Worm (Caenorhabditis elegans): ENCODE data around the gene dct-14.
A peak's percentile ranks its signal among the peaks of the same experiment; 100 is the strongest.
"Not testable (repeated sequence)": the region's sequence is repeated elsewhere in the genome, so short reads cannot be mapped to it uniquely, and the experiment has no call there.

dct-14 gene

ce11 chrV:20513661-20514060, 13.4 kb upstream of the dct-14 start, which contains the start of gene Y38H6C.8:
Y38H6C.8 (plus strand) TSS chrV:20513961.
- not testable (repeated sequence) for TF ChIP-seq egl-18 (GFP tag; IDR thresholded peaks at IDR 0.05); mcd-1 (GFP tag; IDR thresholded peaks at IDR 0.05); snpc-4 (GFP tag; optimal IDR thresholded peaks at IDR 0.05); snpc-4 (tag; optimal IDR thresholded peaks at IDR 0.05)

- TF ChIP-seq ztf-3 (GFP tag; optimal IDR thresholded peaks at IDR 0.05) (no peak), nhr-179 (tag; optimal IDR thresholded peaks at IDR 0.05) (no peak), ztf-22 (GFP tag; optimal IDR thresholded peaks at IDR 0.05) (no peak), B0035.1 (tag; optimal IDR thresholded peaks at IDR 0.05) (no peak), somi-1 (GFP tag; optimal IDR thresholded peaks at IDR 0.05) (no peak), ztf-6 (GFP tag; IDR thresholded peaks at IDR 0.05) (no peak), ceh-100 (GFP tag; IDR thresholded peaks at IDR 0.05) (no peak), zfh-2 (GFP tag; conservative IDR thresholded peaks at IDR 0.05) (peak; percentile 56; the same call in 1 of the 2 replicates), nhr-120 (GFP tag; IDR thresholded peaks at IDR 0.05) (0 out of 2 replicates have a peak, but pooled peaks have one; percentile 46)
Observed at ce11 chrV:20509427-20509826, 9.1 kb upstream of the dct-14 start.

ce11 chrV:20506542-20506941, 6.2 kb upstream of the dct-14 start:
- TF ChIP-seq ztf-22 (GFP tag; optimal IDR thresholded peaks at IDR 0.05) (no peak), zfh-2 (GFP tag; conservative IDR thresholded peaks at IDR 0.05) (peak; percentile 67; the same call in 1 of the 2 replicates), repo-1 (tag; optimal IDR thresholded peaks at IDR 0.05) (no peak), egrh-3 (GFP tag; IDR thresholded peaks at IDR 0.05) (peak; percentile 21; the same call in 1 of the 2 replicates), nfyb-1 (GFP tag; IDR thresholded peaks at IDR 0.05) (no peak), F37B4.10 (GFP tag; IDR thresholded peaks at IDR 0.05) (no peak)

- TF ChIP-seq dpl-1 (GFP tag; optimal IDR thresholded peaks at IDR 0.05), result no peak
- TF ChIP-seq ztf-25 (GFP tag; IDR thresholded peaks at IDR 0.05), result no peak
- TF ChIP-seq F37B4.10 (GFP tag; IDR thresholded peaks at IDR 0.05), result no peak
- TF ChIP-seq nhr-179 (tag; optimal IDR thresholded peaks at IDR 0.05), result no peak
- TF ChIP-seq athp-1 (tag; optimal IDR thresholded peaks at IDR 0.05), result no peak
- TF ChIP-seq gei-17 (GFP tag; optimal IDR thresholded peaks at IDR 0.05), result no peak
- no peak for TF ChIP-seq T07F8.4 (tag; optimal IDR thresholded peaks at IDR 0.05)
- TF ChIP-seq lsy-27 (tag; optimal IDR thresholded peaks at IDR 0.05; ENCODE audit: borderline replicate concordance, insufficient read depth), result no peak
- TF ChIP-seq Y53F4B.3 (GFP tag; IDR thresholded peaks at IDR 0.05), result no peak
- TF ChIP-seq pbrm-1 (GFP tag; IDR thresholded peaks at IDR 0.05), result no peak
- no peak for TF ChIP-seq mxl-1 (tag; optimal IDR thresholded peaks at IDR 0.05)
- TF ChIP-seq somi-1 (GFP tag; optimal IDR thresholded peaks at IDR 0.05), result no peak
- TF ChIP-seq let-526 (GFP tag; IDR thresholded peaks at IDR 0.05), result no peak
- TF ChIP-seq sdz-38 (tag; optimal IDR thresholded peaks at IDR 0.05), result no peak
- no peak for TF ChIP-seq ztf-3 (GFP tag; optimal IDR thresholded peaks at IDR 0.05)
- TF ChIP-seq pha-4 (tag; optimal IDR thresholded peaks at IDR 0.05), result no peak
Observed at ce11 chrV:20504997-20505396, 4.7 kb upstream of the dct-14 start, which contains the start of gene Y38H6C.4. Y38H6C.4 (minus strand) TSS chrV:20505097.

- TF ChIP-seq F10E7.11 (tag; optimal IDR thresholded peaks at IDR 0.05) (no peak), nhr-80 (tag; optimal IDR thresholded peaks at IDR 0.05) (peak; percentile 23), mcd-1 (GFP tag; IDR thresholded peaks at IDR 0.05) (no peak), let-607 (tag; optimal IDR thresholded peaks at IDR 0.05) (peak in 1 of 2 experiments; percentile 12), mel-28 (tag; optimal IDR thresholded peaks at IDR 0.05; ENCODE audit: borderline replicate concordance) (no peak), Y95B8A.8 (GFP tag; IDR thresholded peaks at IDR 0.05) (no peak)
Observed at ce11 chrV:20499642-20500041, 663 bp downstream of the dct-14 start.
